Worm (Caenorhabditis elegans): ENCODE measurements around the gene E02C12.19.
"Not testable (repeated sequence)": the region's sequence is repeated elsewhere in the genome, so short reads cannot be mapped to it uniquely, and the experiment has no call there.

DNA sequence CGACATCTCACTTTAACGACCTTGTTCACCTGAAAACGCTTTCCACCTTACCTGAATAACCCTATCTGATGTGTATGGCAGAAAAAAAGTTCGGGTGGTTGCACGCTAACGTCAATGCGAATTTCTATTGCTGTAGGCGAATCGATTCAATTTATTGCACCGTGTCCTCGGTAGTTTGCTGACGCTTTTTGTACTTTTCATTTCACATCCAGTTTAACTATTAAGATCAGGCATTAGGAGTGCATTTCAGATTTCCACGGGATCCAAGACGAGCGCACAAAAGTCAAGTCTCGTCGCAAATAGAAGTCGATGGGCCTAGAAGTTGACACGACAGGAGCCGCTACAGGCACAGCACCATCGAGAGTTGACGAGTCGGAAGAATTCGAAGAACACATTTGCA is 34.0 kb downstream of the E02C12.19 start:
- not testable (repeated sequence) for TF ChIP-seq ztf-29 (GFP tag; IDR thresholded peaks at IDR 0.05)
- peak; percentile 28; the same call in 1 of the 2 replicates for TF ChIP-seq T22C8.4 (GFP tag; IDR thresholded peaks at IDR 0.05)
